Worm (Caenorhabditis elegans): ENCODE results near the gene Y53G8AM.6.

The Y53G8AM.6 gene

ce11 chrIII:3249038-3249420 is 10.6 kb downstream of the Y53G8AM.6 start:
- TF ChIP-seq ztf-25 (GFP tag; IDR thresholded peaks at IDR 0.05) (peak; percentile 82), ekl-4 (GFP tag; IDR thresholded peaks at IDR 0.05) (no peak), C06A6.2 (GFP tag; conservative IDR thresholded peaks at IDR 0.05) (no peak), mel-28 (tag; optimal IDR thresholded peaks at IDR 0.05; ENCODE audit: borderline replicate concordance) (no peak), T26A5.8 (tag; optimal IDR thresholded peaks at IDR 0.05) (peak; percentile 7), F33H1.4 (GFP tag; IDR thresholded peaks at IDR 0.05) (no peak; the same call in 1 of the 2 replicates), lsl-1 (GFP tag; optimal IDR thresholded peaks at IDR 0.05) (peak; percentile 49), F57C9.4 (tag; optimal IDR thresholded peaks at IDR 0.05) (peak; percentile 28), D2030.7 (GFP tag; IDR thresholded peaks at IDR 0.05) (no peak; the same call in 1 of the 2 replicates), let-607 (tag; optimal IDR thresholded peaks at IDR 0.05) (peak; percentile 0 to 53), rcor-1 (GFP tag; IDR thresholded peaks at IDR 0.05) (no peak), madf-8 (GFP tag; conservative IDR thresholded peaks at IDR 0.05) (no peak), lir-1 (GFP tag; conservative IDR thresholded peaks at IDR 0.05) (no peak), Y67H2A.10 (GFP tag; conservative IDR thresholded peaks at IDR 0.05) (no peak), ztf-28 (GFP tag; IDR thresholded peaks at IDR 0.05) (peak; percentile 55; the same call in 1 of the 2 replicates), nhr-179 (tag; optimal IDR thresholded peaks at IDR 0.05) (peak; percentile 8), ama-1 (optimal IDR thresholded peaks at IDR 0.05) (no peak), ama-1 (GFP tag; optimal IDR thresholded peaks at IDR 0.05) (peak; percentile 11 to 93), cebp-2 (GFP tag; IDR thresholded peaks at IDR 0.05) (peak; percentile 90), F22D6.2 (tag; optimal IDR thresholded peaks at IDR 0.05) (peak; percentile 38), madf-10 (tag; optimal IDR thresholded peaks at IDR 0.05) (peak; percentile 61), rec-8 (tag; optimal IDR thresholded peaks at IDR 0.05) (peak; percentile 56 to 86), nhr-120 (GFP tag; IDR thresholded peaks at IDR 0.05) (0 out of 2 replicates have a peak, but pooled peaks have one; percentile 64), dox-1 (GFP tag; IDR thresholded peaks at IDR 0.05) (no peak), tbp1 (GFP tag; optimal IDR thresholded peaks at IDR 0.05) (peak; percentile 93), egl-44 (GFP tag; IDR thresholded peaks at IDR 0.05) (peak; percentile 67; the same call in 1 of the 2 replicates), pbrm-1 (GFP tag; IDR thresholded peaks at IDR 0.05) (peak; percentile 47; the same call in 1 of the 2 replicates), snpc-1.3 (tag; optimal IDR thresholded peaks at IDR 0.05; ENCODE audit: insufficient read depth) (peak; percentile 58), tlf-1 (GFP tag; optimal IDR thresholded peaks at IDR 0.05) (peak; percentile 33), ztf-26 (tag; optimal IDR thresholded peaks at IDR 0.05) (peak; percentile 4), snpc-4 (GFP tag; optimal IDR thresholded peaks at IDR 0.05) (no peak), snpc-4 (tag; optimal IDR thresholded peaks at IDR 0.05) (peak in 1 of 4 experiments; percentile 43), nhr-90 (tag; optimal IDR thresholded peaks at IDR 0.05) (peak; percentile 80), ztf-22 (GFP tag; optimal IDR thresholded peaks at IDR 0.05) (peak; percentile 30), attf-5 (GFP tag; optimal IDR thresholded peaks at IDR 0.05) (peak; percentile 36), mes-4 (tag; optimal IDR thresholded peaks at IDR 0.05) (peak; percentile 58), atf-7 (tag; optimal IDR thresholded peaks at IDR 0.05) (peak; percentile 60), hmg-1.2 (GFP tag; IDR thresholded peaks at IDR 0.05) (peak; percentile 48), B0261.1 (tag; optimal IDR thresholded peaks at IDR 0.05) (peak; percentile 91), hlh-26 (GFP tag; conservative IDR thresholded peaks at IDR 0.05) (no peak), akir-1 (GFP tag; optimal IDR thresholded peaks at IDR 0.05) (no peak), Y53G8AR.9 (GFP tag; conservative IDR thresholded peaks at IDR 0.05) (peak; percentile 77), him-1 (tag; optimal IDR thresholded peaks at IDR 0.05) (peak; percentile 20), C17E4.6 (GFP tag; IDR thresholded peaks at IDR 0.05) (no peak), B0336.3 (GFP tag; IDR thresholded peaks at IDR 0.05) (peak; percentile 33; the same call in 1 of the 2 replicates), dpl-1 (GFP tag; optimal IDR thresholded peaks at IDR 0.05) (no peak), T07F8.4 (tag; optimal IDR thresholded peaks at IDR 0.05) (peak; percentile 61), nhr-27 (tag; optimal IDR thresholded peaks at IDR 0.05) (no peak), F52B5.7 (tag; optimal IDR thresholded peaks at IDR 0.05) (peak; percentile 45)
